Fruit fly (Drosophila melanogaster): ENCODE measurements around the gene Nup154.

Gene Nup154

dm6 chr2L:11058111-11058665 is 53.6 kb downstream of the Nup154 start:
- TF ChIP-seq Gug (GFP tag; IDR thresholded peaks at IDR 0.05) (no peak), chinmo (GFP tag; IDR thresholded peaks at IDR 0.05; ENCODE audit: partially characterized antibody) (peak; percentile 66; the same call in 1 of the 4 replicates), cg (GFP tag; optimal IDR thresholded peaks at IDR 0.05) (peak; percentile 75), E2f1 (GFP tag; IDR thresholded peaks at IDR 0.05) (0 out of 2 replicates have a peak, but pooled peaks have one; percentile 1), tio (GFP tag; optimal IDR thresholded peaks at IDR 0.05) (peak; percentile 64), ftz-f1 (GFP tag; optimal IDR thresholded peaks at IDR 0.05) (peak; percentile 39), NC2α (GFP tag; optimal IDR thresholded peaks at IDR 0.05) (no peak), Ets65A (GFP tag) (peak; percentile 14), CG16815 (GFP tag; optimal IDR thresholded peaks at IDR 0.05) (peak; percentile 35), wor (GFP tag; IDR thresholded peaks at IDR 0.05) (0 out of 2 replicates have a peak, but pooled peaks have one; percentile 13), emc (GFP tag; optimal IDR thresholded peaks at IDR 0.05) (no peak), croc (GFP tag; conservative IDR thresholded peaks at IDR 0.05) (peak; percentile 51; the same call in 1 of the 3 replicates), CG14667 (GFP tag; IDR thresholded peaks at IDR 0.05) (0 out of 2 replicates have a peak, but pooled peaks have one; percentile 1), crol (GFP tag; IDR thresholded peaks at IDR 0.05) (peak; percentile 84), CG15011 (GFP tag; optimal IDR thresholded peaks at IDR 0.05) (no peak), kni (GFP tag; optimal IDR thresholded peaks at IDR 0.05) (peak; percentile 47), CG9817 (tag; optimal IDR thresholded peaks at IDR 0.05) (peak; percentile 70), Taf1 (GFP tag; IDR thresholded peaks at IDR 0.05) (0 out of 2 replicates have a peak, but pooled peaks have one; percentile 4), Dek (tag; optimal IDR thresholded peaks at IDR 0.05) (no peak), sr (GFP tag; IDR thresholded peaks at IDR 0.05) (0 out of 3 replicates have a peak, but pooled peaks have one; percentile 61), tin (GFP tag; optimal IDR thresholded peaks at IDR 0.05) (no peak), CG9932 (GFP tag; IDR thresholded peaks at IDR 0.05) (0 out of 2 replicates have a peak, but pooled peaks have one; percentile 1), CG2120 (GFP tag; optimal IDR thresholded peaks at IDR 0.05) (peak; percentile 47), CG32772 (GFP tag; IDR thresholded peaks at IDR 0.05) (no peak), CG30403 (GFP tag; optimal IDR thresholded peaks at IDR 0.05) (peak; percentile 2), CG5245 (GFP tag; optimal IDR thresholded peaks at IDR 0.05) (no peak), CG10654 (GFP tag; optimal IDR thresholded peaks at IDR 0.05) (no peak), sisA (GFP tag; IDR thresholded peaks at IDR 0.05) (no peak), vnd (GFP tag; IDR thresholded peaks at IDR 0.05; ENCODE audit: partially characterized antibody) (no peak), rib (GFP tag; IDR thresholded peaks at IDR 0.05) (0 out of 2 replicates have a peak, but pooled peaks have one; percentile 6), gsb (GFP tag; IDR thresholded peaks at IDR 0.05) (no peak), Hr78 (GFP tag; optimal IDR thresholded peaks at IDR 0.05) (peak in 1 of 2 experiments; percentile 100), CG1529 (GFP tag; optimal IDR thresholded peaks at IDR 0.05) (peak; percentile 14), gcm (GFP tag; optimal IDR thresholded peaks at IDR 0.05) (peak; percentile 13), grn (GFP tag; optimal IDR thresholded peaks at IDR 0.05) (peak; percentile 19), vvl (GFP tag; IDR thresholded peaks at IDR 0.05) (0 out of 2 replicates have a peak, but pooled peaks have one; percentile 15), CG11504 (tag; optimal IDR thresholded peaks at IDR 0.05) (no peak), GATAe (GFP tag; conservative IDR thresholded peaks at IDR 0.05) (0 out of 2 replicates have a peak, but pooled peaks have one; percentile 7), pum (GFP tag; optimal IDR thresholded peaks at IDR 0.05) (no peak)

- TF ChIP-seq crol (GFP tag; IDR thresholded peaks at IDR 0.05), result peak; percentile 88
- no peak for TF ChIP-seq CG17359 (tag; optimal IDR thresholded peaks at IDR 0.05)
- TF ChIP-seq Deaf1 (tag; optimal IDR thresholded peaks at IDR 0.05), result peak; percentile 30
- peak in 1 of 2 experiments; percentile 11 for TF ChIP-seq Hr78 (GFP tag; optimal IDR thresholded peaks at IDR 0.05)
- TF ChIP-seq CG32532 (GFP tag; IDR thresholded peaks at IDR 0.05), result 0 out of 2 replicates have a peak, but pooled peaks have one; percentile 16
- TF ChIP-seq fru (optimal IDR thresholded peaks at IDR 0.05), result no peak
- peak; percentile 30 for TF ChIP-seq nom (GFP tag; optimal IDR thresholded peaks at IDR 0.05)
- TF ChIP-seq CG12769 (tag; optimal IDR thresholded peaks at IDR 0.05), result peak; percentile 47
- TF ChIP-seq CG2120 (GFP tag; optimal IDR thresholded peaks at IDR 0.05), result no peak
Observed at dm6 chr2L:11059206-11059605, 54.6 kb downstream of the Nup154 start.
